Worm (Caenorhabditis elegans) whole organism, late embryonic: ENCODE data around the gene cya-1.

Experiments used
- hlh-13 ChIP-seq: fragments of 200-800 bp; sonication (Bioruptor generic); optimal IDR thresholded peaks from 2 replicates; lab custom pipeline; 2018; ENCODE audit warnings: mild to moderate bottlenecking, missing genetic modification characterization, missing compliant biosample characterization
- nfya-1 ChIP-seq: sonication (generic microtip); optimal IDR thresholded peaks from 2 replicates; lab custom pipeline; 2017; ENCODE audit warnings: missing genetic modification characterization, mild to moderate bottlenecking, missing compliant biosample characterization, antibody characterized with exemption, moderate library complexity
- pag-3 ChIP-seq: sonication (generic microtip); optimal IDR thresholded peaks from 2 replicates; lab custom pipeline; 2016; ENCODE audit warnings: missing compliant biosample characterization, missing genetic modification characterization, borderline replicate concordance

- TF ChIP-seq hlh-13 (GFP tag; lab: Kevin White, UChicago) (no peak), pag-3 (tag; lab: Kevin White, UChicago) (no peak), nfya-1 (no peak)
Measured at ce11 chrIII:9125789-9126304, 16.8 kb upstream of the cya-1 start, which contains the start of gene sec-16A.1.
